Fruit fly (Drosophila melanogaster): ENCODE measurements around the gene mthl11.

- TF ChIP-seq OdsH (GFP tag; optimal IDR thresholded peaks at IDR 0.05) (no peak), dsf (GFP tag; optimal IDR thresholded peaks at IDR 0.05; ENCODE audit: borderline replicate concordance) (no peak)
These were observed 44.8 kb upstream of the mthl11 start for dm6 chr3R:10355840-10356562.
